Worm (Caenorhabditis elegans) whole organism, L4/young adult: ENCODE measurements around the gene C07D10.1.

Source experiments
- W03F9.2 ChIP-seq: fragments of 150-350 bp; optimal IDR thresholded peaks from 2 replicates; lab custom pipeline; 2014; ENCODE audit warnings: missing biosample characterization, missing genetic modification characterization
- dao-5 ChIP-seq: sonication (generic microtip); optimal IDR thresholded peaks from 2 replicates; lab custom pipeline; 2016; ENCODE audit warnings: missing genotype, missing genetic modification characterization, moderate library complexity, missing compliant biosample characterization
- him-1 ChIP-seq: sonication (generic microtip); optimal IDR thresholded peaks from 2 replicates; lab custom pipeline; 2016; ENCODE audit warnings: missing genotype, missing genetic modification reagents, missing genetic modification characterization, missing compliant biosample characterization

DNA sequence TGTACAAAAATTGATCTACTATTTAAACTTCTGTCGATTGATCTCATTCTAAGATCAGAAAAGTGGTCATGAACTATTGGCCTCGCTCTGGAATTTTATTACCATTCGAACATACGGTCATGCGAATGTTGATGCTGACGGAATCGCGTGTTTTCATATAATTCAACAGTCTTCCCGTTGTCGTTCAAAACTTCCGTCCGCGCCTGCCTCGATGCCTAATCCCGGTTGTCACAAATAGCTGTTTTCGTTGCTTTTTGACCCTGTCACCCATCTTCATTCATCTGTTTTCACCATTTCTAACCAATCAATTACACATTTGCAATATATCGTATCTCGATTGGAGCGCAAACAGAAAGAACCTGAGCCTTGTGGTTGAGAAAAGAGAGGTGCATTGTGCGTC lies 5.4 kb upstream of the C07D10.1 start:
- TF ChIP-seq him-1 (tag; lab: Kevin White, UChicago) (no peak), dao-5 (tag; lab: Kevin White, UChicago) (no peak), W03F9.2 (no peak)
